Worm (Caenorhabditis elegans) whole organism, L3 larva: ENCODE results near the gene ZC443.1.

Experiments
- ZK546.5 ChIP-seq: sonication (generic microtip); optimal IDR thresholded peaks from 2 replicates; lab custom pipeline; 2017; ENCODE audit warnings: missing biosample characterization, missing genetic modification characterization
- fkh-10 ChIP-seq: sonication (generic microtip); optimal IDR thresholded peaks from 2 replicates; lab custom pipeline; 2017; ENCODE audit warnings: missing biosample characterization, missing genetic modification reagents, missing genetic modification characterization
- lin-39 ChIP-seq: fragments of 150-350 bp; optimal IDR thresholded peaks from 2 replicates; lab custom pipeline; 2018; ENCODE audit warnings: missing biosample characterization, missing genetic modification reagents, missing genetic modification characterization
- lsy-12 ChIP-seq: sonication (generic microtip); optimal IDR thresholded peaks from 2 replicates; lab custom pipeline; 2016; ENCODE audit warnings: mild to moderate bottlenecking, missing genetic modification characterization, missing compliant biosample characterization
- nhr-11 ChIP-seq: fragments of 150-350 bp; optimal IDR thresholded peaks from 2 replicates; lab custom pipeline; 2014; ENCODE audit warnings: missing biosample characterization, missing genetic modification characterization
- nhr-77 ChIP-seq: fragments of 150-350 bp; optimal IDR thresholded peaks from 2 replicates; lab custom pipeline; 2014; ENCODE audit warnings: missing biosample characterization, missing genetic modification characterization
- zag-1 ChIP-seq: fragments of 150-350 bp; optimal IDR thresholded peaks from 2 replicates; lab custom pipeline; 2014; ENCODE audit warnings: missing biosample characterization, missing genetic modification characterization

ce11 chrV:12852355-12852754, 42.5 kb upstream of the ZC443.1 start:
- no peak for TF ChIP-seq zag-1 (tag; lab: Kevin White, UChicago)
- no peak for TF ChIP-seq lsy-12 (tag; lab: Kevin White, UChicago)
- no peak for TF ChIP-seq ZK546.5 (tag; lab: Kevin White, UChicago)
- TF ChIP-seq lin-39 (tag; lab: Kevin White, UChicago) = no peak
- TF ChIP-seq nhr-77 (tag; lab: Kevin White, UChicago) = no peak
- no peak for TF ChIP-seq nhr-11 (tag; lab: Kevin White, UChicago)
- no peak for TF ChIP-seq fkh-10 (GFP tag; lab: Kevin White, UChicago)
